Worm (Caenorhabditis elegans) whole organism, young adult: Measurements from ENCODE around the gene F44E2.8.

Experiments used
- B0019.2 ChIP-seq: fragments of 200-800 bp; sonication (Bioruptor generic); conservative IDR thresholded peaks from 2 replicates; pipeline ENCODE4 v1.3.6; 2022; ENCODE audit warnings: missing genetic modification reagents, missing genetic modification characterization, missing compliant biosample characterization
- F10E7.11 ChIP-seq: sonication (generic microtip); optimal IDR thresholded peaks from 2 replicates; lab custom pipeline; 2017; ENCODE audit warnings: mild to moderate bottlenecking, missing genetic modification characterization, moderate library complexity, missing compliant biosample characterization
- F33H1.4 ChIP-seq: fragments of 200-800 bp; sonication (Bioruptor generic); IDR thresholded peaks from 2 replicates; pipeline ENCODE4 v1.3.6; 2022; ENCODE audit warnings: missing genetic modification reagents, missing genetic modification characterization, missing compliant biosample characterization
- F37B4.10 ChIP-seq: fragments of 200-800 bp; sonication (Bioruptor generic); IDR thresholded peaks from 2 replicates; pipeline ENCODE4 v1.3.6; 2022; ENCODE audit warnings: missing genetic modification characterization, missing compliant biosample characterization
- F52B5.7 ChIP-seq: sonication (generic microtip); optimal IDR thresholded peaks from 2 replicates; lab custom pipeline; 2016; ENCODE audit warnings: mild to moderate bottlenecking, missing genetic modification characterization, missing compliant biosample characterization
- T26A5.8 ChIP-seq: sonication (generic microtip); optimal IDR thresholded peaks from 2 replicates; lab custom pipeline; 2016; ENCODE audit warnings: missing genetic modification characterization, missing compliant biosample characterization
- Y53F4B.3 ChIP-seq: fragments of 200-800 bp; sonication (Bioruptor generic); IDR thresholded peaks from 2 replicates; pipeline ENCODE4 v1.3.6; 2022; ENCODE audit warnings: missing genetic modification reagents, missing genetic modification characterization, missing compliant biosample characterization
- Y67H2A.10 ChIP-seq: fragments of 200-800 bp; sonication (Bioruptor generic); conservative IDR thresholded peaks from 2 replicates; pipeline ENCODE4 v1.3.6; 2022; ENCODE audit warnings: missing genetic modification reagents, missing genetic modification characterization, missing compliant biosample characterization
- ZK185.1 ChIP-seq: sonication (generic microtip); optimal IDR thresholded peaks from 2 replicates; lab custom pipeline; 2016; ENCODE audit warnings: mild to moderate bottlenecking, missing genetic modification characterization, missing compliant biosample characterization; ENCODE audit not compliant: poor library complexity, severe bottlenecking
- ama-1 ChIP-seq, 3 experiments: fragments of 150-350 bp in 1 of 3; sonication (generic microtip) in 2 of 3; optimal IDR thresholded peaks; 2 replicates each; lab custom pipeline; 2014 to 2018; ENCODE audit warnings: missing biosample characterization in 2 of 3, missing genetic modification characterization in 2 of 3, missing genetic modification reagents in 2 of 3
- aptf-3 ChIP-seq: fragments of 200-800 bp; sonication (Bioruptor generic); IDR thresholded peaks from 2 replicates; pipeline ENCODE4 v1.3.6; 2022; ENCODE audit warnings: missing genetic modification characterization, missing compliant biosample characterization
- athp-1 ChIP-seq: sonication (generic microtip); optimal IDR thresholded peaks from 2 replicates; lab custom pipeline; 2017; ENCODE audit warnings: mild to moderate bottlenecking, missing genetic modification characterization, missing compliant biosample characterization
- attf-3 ChIP-seq: fragments of 200-800 bp; sonication (Bioruptor generic); conservative IDR thresholded peaks from 2 replicates; pipeline ENCODE4 v1.3.6; 2022; ENCODE audit warnings: missing genetic modification reagents, missing genetic modification characterization, missing compliant biosample characterization
- attf-5 ChIP-seq: fragments of 200-800 bp; sonication (Bioruptor generic); optimal IDR thresholded peaks from 2 replicates; lab custom pipeline; 2018; ENCODE audit warnings: mild to moderate bottlenecking, missing genetic modification characterization, missing compliant biosample characterization
- ceh-27 ChIP-seq: fragments of 200-800 bp; sonication (Bioruptor generic); optimal IDR thresholded peaks from 2 replicates; lab custom pipeline; 2018; ENCODE audit warnings: mild to moderate bottlenecking, missing genetic modification characterization, moderate library complexity, missing compliant biosample characterization
- ceh-40 ChIP-seq: fragments of 200-800 bp; sonication (Bioruptor generic); IDR thresholded peaks from 2 replicates; pipeline ENCODE4 v1.3.6; 2022; ENCODE audit warnings: missing genetic modification characterization, missing compliant biosample characterization
- ceh-79 ChIP-seq: sonication (generic microtip); optimal IDR thresholded peaks from 2 replicates; lab custom pipeline; 2017; ENCODE audit warnings: mild to moderate bottlenecking, missing genetic modification characterization, missing compliant biosample characterization
- chd-7 ChIP-seq: sonication (generic microtip); optimal IDR thresholded peaks from 2 replicates; lab custom pipeline; 2016; ENCODE audit warnings: mild to moderate bottlenecking, missing genetic modification characterization, moderate library complexity, missing compliant biosample characterization
- die-1 ChIP-seq: sonication (generic microtip); optimal IDR thresholded peaks from 2 replicates; lab custom pipeline; 2016; ENCODE audit warnings: missing genotype, mild to moderate bottlenecking, missing genetic modification characterization, missing compliant biosample characterization
- dpl-1 ChIP-seq: fragments of 150-350 bp; optimal IDR thresholded peaks from 2 replicates; lab custom pipeline; 2014; ENCODE audit warnings: missing biosample characterization, missing genetic modification reagents, missing genetic modification characterization
- efl-1 ChIP-seq: fragments of 150-350 bp; optimal IDR thresholded peaks from 2 replicates; lab custom pipeline; 2014; ENCODE audit warnings: missing biosample characterization, missing genetic modification reagents, missing genetic modification characterization
- egrh-3 ChIP-seq: fragments of 200-800 bp; sonication (Bioruptor generic); IDR thresholded peaks from 2 replicates; pipeline ENCODE4 v1.3.6; 2022; ENCODE audit warnings: missing genetic modification reagents, missing genetic modification characterization, missing compliant biosample characterization
- ets-4 ChIP-seq: fragments of 200-800 bp; sonication (Bioruptor generic); optimal IDR thresholded peaks from 2 replicates; lab custom pipeline; 2018; ENCODE audit warnings: mild to moderate bottlenecking, missing genetic modification characterization, missing compliant biosample characterization
- fkh-3 ChIP-seq: sonication (generic microtip); optimal IDR thresholded peaks from 2 replicates; lab custom pipeline; 2016; ENCODE audit warnings: mild to moderate bottlenecking, missing genetic modification characterization, missing compliant biosample characterization
- lin-26 ChIP-seq: fragments of 200-800 bp; sonication (Bioruptor generic); IDR thresholded peaks from 2 replicates; pipeline ENCODE4 v1.3.6; 2022; ENCODE audit warnings: missing genetic modification reagents, missing genetic modification characterization, missing compliant biosample characterization
- lin-54 ChIP-seq: fragments of 200-800 bp; sonication (Bioruptor generic); optimal IDR thresholded peaks from 2 replicates; lab custom pipeline; 2018; ENCODE audit warnings: mild to moderate bottlenecking, missing genetic modification characterization, missing compliant biosample characterization
- lsl-1 ChIP-seq: fragments of 200-800 bp; sonication (Bioruptor generic); optimal IDR thresholded peaks from 2 replicates; lab custom pipeline; 2018; ENCODE audit warnings: mild to moderate bottlenecking, missing genetic modification characterization, moderate library complexity, missing compliant biosample characterization
- madf-3 ChIP-seq: fragments of 200-800 bp; sonication (Bioruptor generic); IDR thresholded peaks from 2 replicates; pipeline ENCODE4 v1.3.6; 2022; ENCODE audit warnings: missing genetic modification reagents, missing genetic modification characterization, missing compliant biosample characterization
- madf-6 ChIP-seq: fragments of 200-800 bp; sonication (Bioruptor generic); IDR thresholded peaks from 2 replicates; pipeline ENCODE4 v1.3.6; 2022; ENCODE audit warnings: missing genetic modification reagents, missing genetic modification characterization, missing compliant biosample characterization
- madf-8 ChIP-seq: fragments of 200-800 bp; sonication (Bioruptor generic); conservative IDR thresholded peaks from 2 replicates; pipeline ENCODE4 v1.3.6; 2022; ENCODE audit warnings: missing genetic modification reagents, missing genetic modification characterization, missing compliant biosample characterization
- mcd-1 ChIP-seq: fragments of 200-800 bp; sonication (Bioruptor generic); IDR thresholded peaks from 2 replicates; pipeline ENCODE4 v1.3.6; 2022; ENCODE audit warnings: missing genetic modification reagents, missing genetic modification characterization, missing compliant biosample characterization
- nfya-1 ChIP-seq: sonication (generic microtip); optimal IDR thresholded peaks from 2 replicates; lab custom pipeline; 2017; ENCODE audit warnings: antibody characterized with exemption, missing compliant biosample characterization, missing genetic modification characterization, borderline replicate concordance; ENCODE audit not compliant: insufficient read depth
- nhr-80 ChIP-seq: sonication (generic microtip); optimal IDR thresholded peaks from 2 replicates; lab custom pipeline; 2016; ENCODE audit warnings: missing genetic modification characterization, missing compliant biosample characterization
- rcor-1 ChIP-seq: fragments of 200-800 bp; sonication (Bioruptor generic); IDR thresholded peaks from 2 replicates; pipeline ENCODE4 v1.3.6; 2022; ENCODE audit warnings: missing genetic modification reagents, missing genetic modification characterization, missing compliant biosample characterization
- rec-8 ChIP-seq, 2 experiments: sonication (generic microtip); optimal IDR thresholded peaks; 2 replicates each; lab custom pipeline; 2016; ENCODE audit warnings: mild to moderate bottlenecking in 2 of 2, missing genetic modification characterization in 2 of 2, missing genetic modification reagents in 2 of 2, missing genotype in 2 of 2, missing biosample characterization in 1 of 2, missing compliant biosample characterization in 1 of 2, moderate library complexity in 1 of 2
- snpc-3.4 ChIP-seq: sonication (generic microtip); optimal IDR thresholded peaks from 2 replicates; lab custom pipeline; 2017; ENCODE audit warnings: missing genetic modification characterization, mild to moderate bottlenecking, missing compliant biosample characterization, antibody characterized with exemption, moderate library complexity, missing genotype, missing genetic modification reagents
- xnd-1 ChIP-seq: sonication (generic microtip); optimal IDR thresholded peaks from 2 replicates; lab custom pipeline; 2016; ENCODE audit warnings: missing genotype, missing genetic modification reagents, missing genetic modification characterization, missing compliant biosample characterization
- zfh-2 ChIP-seq: fragments of 200-800 bp; sonication (Bioruptor generic); conservative IDR thresholded peaks from 2 replicates; pipeline ENCODE4 v1.3.6; 2022; ENCODE audit warnings: missing genetic modification reagents, missing genetic modification characterization, missing compliant biosample characterization
- zim-3 ChIP-seq: sonication (generic microtip); optimal IDR thresholded peaks from 2 replicates; lab custom pipeline; 2017; ENCODE audit warnings: mild to moderate bottlenecking, missing genetic modification characterization, moderate library complexity, missing compliant biosample characterization
- ztf-22 ChIP-seq: fragments of 200-800 bp; sonication (Bioruptor generic); optimal IDR thresholded peaks from 2 replicates; lab custom pipeline; 2018; ENCODE audit warnings: mild to moderate bottlenecking, missing genetic modification characterization, moderate library complexity, missing compliant biosample characterization
- ztf-25 ChIP-seq: fragments of 200-800 bp; sonication (Bioruptor generic); IDR thresholded peaks from 2 replicates; pipeline ENCODE4 v1.3.6; 2022; ENCODE audit warnings: missing genetic modification reagents, missing genetic modification characterization, missing compliant biosample characterization
- ztf-28 ChIP-seq: fragments of 200-800 bp; sonication (Bioruptor generic); IDR thresholded peaks from 2 replicates; pipeline ENCODE4 v1.3.6; 2022; ENCODE audit warnings: missing genetic modification reagents, missing genetic modification characterization, missing compliant biosample characterization
- ztf-3 ChIP-seq: fragments of 200-800 bp; sonication (Bioruptor generic); optimal IDR thresholded peaks from 2 replicates; lab custom pipeline; 2018; ENCODE audit warnings: mild to moderate bottlenecking, missing genetic modification characterization, missing compliant biosample characterization

Gene F44E2.8

ce11 chrIII:8839813-8840212, 9.9 kb downstream of the F44E2.8 start:
- no peak for TF ChIP-seq nfya-1 (tag; lab: Kevin White, UChicago)
- no peak for TF ChIP-seq mcd-1 (GFP tag; lab: Robert Waterston, UW)
- TF ChIP-seq zfh-2 (GFP tag; lab: Robert Waterston, UW): no peak
- no peak for TF ChIP-seq rec-8 (tag; optimal IDR thresholded peaks at IDR 0.05; lab: Kevin White, UChicago)
- TF ChIP-seq ceh-79 (tag; lab: Kevin White, UChicago): no peak
- TF ChIP-seq efl-1 (GFP tag; lab: Kevin White, UChicago): no peak
- no peak for TF ChIP-seq chd-7 (tag; lab: Kevin White, UChicago)
- TF ChIP-seq rcor-1 (GFP tag; lab: Robert Waterston, UW): no peak
- TF ChIP-seq die-1 (tag; lab: Kevin White, UChicago): no peak
- TF ChIP-seq lin-54 (GFP tag; lab: Kevin White, UChicago): no peak
- TF ChIP-seq B0019.2 (GFP tag; lab: Robert Waterston, UW): no peak
- TF ChIP-seq ztf-28 (GFP tag; lab: Robert Waterston, UW): no peak
- TF ChIP-seq madf-3 (GFP tag; lab: Robert Waterston, UW): no peak
- no peak for TF ChIP-seq nhr-80 (tag; lab: Kevin White, UChicago)
- no peak for TF ChIP-seq F10E7.11 (tag; lab: Kevin White, UChicago)
- no peak for TF ChIP-seq athp-1 (tag; lab: Kevin White, UChicago)
- no peak for TF ChIP-seq F33H1.4 (GFP tag; lab: Robert Waterston, UW)
- TF ChIP-seq fkh-3 (tag; lab: Kevin White, UChicago): no peak
- TF ChIP-seq, all 124 proteins: peak for 0

ce11 chrIII:8838075-8838474, 11.6 kb downstream of the F44E2.8 start, which contains the start of gene F44E2.4:
Gene F44E2.4, minus strand, starts transcription at chrIII:8838424.
- TF ChIP-seq F37B4.10 (GFP tag; lab: Robert Waterston, UW) (no peak), T26A5.8 (tag; lab: Kevin White, UChicago) (no peak), F52B5.7 (tag; lab: Kevin White, UChicago) (no peak), Y53F4B.3 (GFP tag; lab: Robert Waterston, UW) (no peak), Y67H2A.10 (no peak), attf-3 (no peak), ztf-25 (GFP tag; lab: Robert Waterston, UW) (no peak), ets-4 (no peak), zim-3 (tag; lab: Kevin White, UChicago) (no peak), aptf-3 (GFP tag; lab: Robert Waterston, UW) (no peak)

ce11 chrIII:8831059-8831750, 18.5 kb downstream of the F44E2.8 start, which contains the start of gene F44E2.10:
Gene F44E2.10, minus strand, starts transcription at chrIII:8831109.
- TF ChIP-seq lsl-1 (GFP tag; lab: Kevin White, UChicago) (peak; percentile 88), F10E7.11 (tag; lab: Kevin White, UChicago) (no peak), lin-26 (no peak), dpl-1 (GFP tag; lab: Kevin White, UChicago) (peak; percentile 23), ztf-22 (no peak), die-1 (tag; lab: Kevin White, UChicago) (no peak), ceh-27 (GFP tag; lab: Kevin White, UChicago) (no peak), F33H1.4 (GFP tag; lab: Robert Waterston, UW) (peak; percentile 83), fkh-3 (tag; lab: Kevin White, UChicago) (no peak), ZK185.1 (tag; lab: Kevin White, UChicago) (no peak), ceh-40 (GFP tag; lab: Robert Waterston, UW) (no peak), ztf-3 (no peak), snpc-3.4 (tag; lab: Kevin White, UChicago) (no peak), ama-1 (optimal IDR thresholded peaks at IDR 0.05; lab: Kevin White, UChicago) (no peak), ama-1 (GFP tag; optimal IDR thresholded peaks at IDR 0.05; lab: Kevin White, UChicago) (no peak), attf-5 (GFP tag; lab: Kevin White, UChicago) (no peak), xnd-1 (tag; lab: Kevin White, UChicago) (peak; percentile 67), madf-6 (GFP tag; lab: Robert Waterston, UW) (peak; percentile 72), madf-8 (GFP tag; lab: Robert Waterston, UW) (peak; percentile 46), egrh-3 (GFP tag; lab: Robert Waterston, UW) (no peak)
- TF ChIP-seq, all 124 proteins: peak for 6
